Worm (Caenorhabditis elegans) whole organism, L4 larva: ENCODE data around the gene T03F7.6.

ENCODE experiments used
- F44E2.7 ChIP-seq: fragments of 200-800 bp; sonication (Bioruptor generic); IDR thresholded peaks from 2 replicates; pipeline ENCODE4 v2.1.2; 2022; ENCODE audit warnings: missing genetic modification characterization, missing compliant biosample characterization
- T20F7.1 ChIP-seq: fragments of 200-800 bp; sonication (Bioruptor generic); optimal IDR thresholded peaks from 2 replicates; lab custom pipeline; 2018; ENCODE audit warnings: mild to moderate bottlenecking, missing genetic modification characterization, missing compliant biosample characterization
- aha-1 ChIP-seq: fragments of 150-350 bp; peaks from one replicate; lab custom pipeline; 2014; ENCODE audit warnings: missing biosample characterization, missing genetic modification characterization
- ama-1 ChIP-seq: fragments of 150-350 bp; optimal IDR thresholded peaks from 2 replicates; lab custom pipeline; 2014; ENCODE audit warnings: inconsistent platforms, mixed read lengths
- arid-1 ChIP-seq: fragments of 200-800 bp; sonication (Bioruptor generic); conservative IDR thresholded peaks from 2 replicates; pipeline ENCODE4 v1.3.6; 2022; ENCODE audit warnings: missing genetic modification reagents, missing genetic modification characterization, missing compliant biosample characterization
- attf-4 ChIP-seq: sonication (generic microtip); optimal IDR thresholded peaks from 3 replicates; lab custom pipeline; 2017; ENCODE audit warnings: missing biosample characterization, missing genetic modification characterization
- ceh-28 ChIP-seq: fragments of 150-350 bp; optimal IDR thresholded peaks from 2 replicates; lab custom pipeline; 2014; ENCODE audit warnings: missing biosample characterization, missing genetic modification reagents, missing genetic modification characterization
- ceh-44 ChIP-seq: fragments of 200-800 bp; sonication (Bioruptor generic); IDR thresholded peaks from 2 replicates; pipeline ENCODE4 v1.3.6; 2022; ENCODE audit warnings: missing genetic modification reagents, missing genetic modification characterization, missing compliant biosample characterization
- ctbp-1 ChIP-seq: fragments of 200-800 bp; sonication (Bioruptor generic); IDR thresholded peaks from 2 replicates; pipeline ENCODE4 v1.3.6; 2022; ENCODE audit warnings: missing genetic modification reagents, missing genetic modification characterization, missing compliant biosample characterization
- daf-16 ChIP-seq, 3 experiments: sonication (generic microtip); optimal IDR thresholded peaks; 2 replicates each; lab custom pipeline; 2016 to 2017; ENCODE audit warnings: missing genetic modification characterization in 3 of 3, missing genetic modification reagents in 3 of 3, mild to moderate bottlenecking in 2 of 3, missing compliant biosample characterization in 2 of 3, missing biosample characterization in 1 of 3, moderate library complexity in 1 of 3
- dmd-6 ChIP-seq: fragments of 200-800 bp; sonication (Bioruptor generic); IDR thresholded peaks from 2 replicates; pipeline ENCODE4 v1.3.6; 2022; ENCODE audit warnings: missing genetic modification reagents, missing genetic modification characterization, missing compliant biosample characterization
- dmd-8 ChIP-seq: fragments of 200-800 bp; sonication (Bioruptor generic); IDR thresholded peaks from 2 replicates; pipeline ENCODE4 v1.3.6; 2022; ENCODE audit warnings: missing genetic modification characterization, missing compliant biosample characterization
- dpl-1 ChIP-seq: fragments of 150-350 bp; optimal IDR thresholded peaks from 2 replicates; lab custom pipeline; 2014; ENCODE audit warnings: missing biosample characterization, missing genetic modification reagents, missing genetic modification characterization
- duxl-1 ChIP-seq: sonication (generic microtip); optimal IDR thresholded peaks from 2 replicates; lab custom pipeline; 2016; ENCODE audit warnings: mild to moderate bottlenecking, missing genetic modification characterization, moderate library complexity, missing compliant biosample characterization; ENCODE audit not compliant: poor library complexity
- dve-1 ChIP-seq: sonication (generic microtip); optimal IDR thresholded peaks from 2 replicates; lab custom pipeline; 2017; ENCODE audit warnings: antibody characterized with exemption, mild to moderate bottlenecking, missing genetic modification characterization, missing compliant biosample characterization; ENCODE audit not compliant: insufficient read depth
- hlh-11 ChIP-seq: fragments of 200-800 bp; sonication (Bioruptor generic); optimal IDR thresholded peaks from 2 replicates; lab custom pipeline; 2018; ENCODE audit warnings: mild to moderate bottlenecking, missing genetic modification characterization, missing compliant biosample characterization
- lin-1 ChIP-seq: fragments of 200-800 bp; sonication (Bioruptor generic); IDR thresholded peaks from 2 replicates; pipeline ENCODE4 v1.3.6; 2022; ENCODE audit warnings: missing genetic modification reagents, missing genetic modification characterization, missing compliant biosample characterization
- lin-13 ChIP-seq: fragments of 150-350 bp; optimal IDR thresholded peaks from 2 replicates; lab custom pipeline; 2014; ENCODE audit warnings: missing biosample characterization, missing genetic modification reagents, missing genetic modification characterization
- lir-3 ChIP-seq: sonication (generic microtip); optimal IDR thresholded peaks from 2 replicates; lab custom pipeline; 2016; ENCODE audit warnings: mild to moderate bottlenecking, missing genetic modification characterization, missing compliant biosample characterization
- lsy-2 ChIP-seq, 2 experiments: fragments of 150-350 bp in 1 of 2; sonication (generic microtip) in 1 of 2; optimal IDR thresholded peaks; 2 replicates each; lab custom pipeline; 2014 to 2017; ENCODE audit warnings: missing biosample characterization in 2 of 2, missing genetic modification characterization in 2 of 2
- madf-9 ChIP-seq: fragments of 200-800 bp; sonication (Bioruptor generic); conservative IDR thresholded peaks from 2 replicates; pipeline ENCODE4 v1.3.6; 2022; ENCODE audit warnings: missing genetic modification reagents, missing genetic modification characterization, missing compliant biosample characterization
- mxl-2 ChIP-seq: fragments of 200-800 bp; sonication (Bioruptor generic); conservative IDR thresholded peaks from 2 replicates; pipeline ENCODE4 v1.3.6; 2022; ENCODE audit warnings: missing genetic modification reagents, missing genetic modification characterization, missing compliant biosample characterization
- mxl-3 ChIP-seq: fragments of 200-800 bp; sonication (Bioruptor generic); optimal IDR thresholded peaks from 2 replicates; lab custom pipeline; 2018; ENCODE audit warnings: mild to moderate bottlenecking, missing genetic modification characterization, missing compliant biosample characterization
- nhr-111 ChIP-seq: fragments of 200-800 bp; sonication (Bioruptor generic); optimal IDR thresholded peaks from 2 replicates; lab custom pipeline; 2018; ENCODE audit warnings: mild to moderate bottlenecking, missing genetic modification characterization, missing compliant biosample characterization
- nhr-25 ChIP-seq: sonication (generic microtip); optimal IDR thresholded peaks from 2 replicates; lab custom pipeline; 2017; ENCODE audit warnings: missing genetic modification characterization, mild to moderate bottlenecking, missing compliant biosample characterization, antibody characterized with exemption, moderate library complexity, borderline replicate concordance; ENCODE audit not compliant: insufficient read depth
- nhr-28 ChIP-seq: fragments of 150-350 bp; optimal IDR thresholded peaks from 2 replicates; lab custom pipeline; 2014; ENCODE audit warnings: missing biosample characterization, missing genetic modification characterization
- pha-4 ChIP-seq, 2 experiments: fragments of 150-350 bp in 1 of 2; fragments of 200-800 bp in 1 of 2; sonication (Bioruptor generic) in 1 of 2; IDR thresholded peaks in 1 of 2; optimal IDR thresholded peaks in 1 of 2; 2 replicates each; pipeline versions ENCODE4 v1.3.6 to Lab custom; 2014 to 2022; ENCODE audit warnings: missing genetic modification characterization in 2 of 2, missing genetic modification reagents in 2 of 2, missing biosample characterization in 1 of 2, missing compliant biosample characterization in 1 of 2
- set-16 ChIP-seq: fragments of 200-800 bp; sonication (Bioruptor generic); IDR thresholded peaks from 2 replicates; pipeline ENCODE4 v1.3.6; 2022; ENCODE audit warnings: missing genetic modification reagents, missing genetic modification characterization, missing compliant biosample characterization
- snpc-1.2 ChIP-seq: fragments of 200-800 bp; sonication (Bioruptor generic); IDR thresholded peaks from 2 replicates; pipeline ENCODE4 v1.3.6; 2022; ENCODE audit warnings: missing genetic modification reagents, missing genetic modification characterization, missing compliant biosample characterization
- spr-3 ChIP-seq: fragments of 200-800 bp; sonication (Bioruptor generic); optimal IDR thresholded peaks from 2 replicates; lab custom pipeline; 2018; ENCODE audit warnings: mild to moderate bottlenecking, missing genetic modification characterization, missing compliant biosample characterization
- tra-1 ChIP-seq: fragments of 200-800 bp; sonication (Bioruptor generic); IDR thresholded peaks from 2 replicates; pipeline ENCODE4 v1.3.6; 2022; ENCODE audit warnings: missing genetic modification reagents, missing genetic modification characterization, missing compliant biosample characterization
- unc-130 ChIP-seq: sonication (generic microtip); optimal IDR thresholded peaks from 2 replicates; lab custom pipeline; 2016; ENCODE audit warnings: missing genetic modification reagents, missing genetic modification characterization, missing compliant biosample characterization
- unc-39 ChIP-seq: sonication (generic microtip); optimal IDR thresholded peaks from 2 replicates; lab custom pipeline; 2017; ENCODE audit warnings: missing biosample characterization, missing genetic modification characterization
- unc-62 ChIP-seq, 3 experiments: fragments of 150-350 bp in 1 of 3; sonication (generic microtip); optimal IDR thresholded peaks in 2 of 3; peaks in 1 of 3; 1 replicate in 1 of 3; 2 replicates in 2 of 3; lab custom pipeline; 2014 to 2017; ENCODE audit warnings: missing biosample characterization in 3 of 3, missing genetic modification characterization in 3 of 3, missing genetic modification reagents in 3 of 3, missing genotype in 1 of 3
- zip-2 ChIP-seq: fragments of 150-350 bp; optimal IDR thresholded peaks from 2 replicates; lab custom pipeline; 2014; ENCODE audit warnings: missing biosample characterization, missing genetic modification characterization

Gene T03F7.6

ce11 chrV:11314025-11314880 is 19.8 kb downstream of the T03F7.6 start (continued):
- TF ChIP-seq mxl-2 (GFP tag; lab: Robert Waterston, UW) (peak; percentile 94), duxl-1 (peak; percentile 91), madf-9 (GFP tag; lab: Robert Waterston, UW) (peak; percentile 97), unc-39 (tag; lab: Kevin White, UChicago) (no peak), lin-1 (GFP tag; lab: Robert Waterston, UW) (peak; percentile 98), hlh-11 (tag; lab: Kevin White, UChicago) (peak; percentile 97), attf-4 (tag; lab: Kevin White, UChicago) (peak; percentile 77), tra-1 (peak; percentile 99), unc-62 (GFP tag; optimal IDR thresholded peaks at IDR 0.05 in 1 of 2; lab: Kevin White, UChicago) (peak in 1 of 2 experiments; percentile 84), unc-62 (tag; optimal IDR thresholded peaks at IDR 0.05; lab: Kevin White, UChicago) (peak; percentile 65), mxl-3 (GFP tag; lab: Kevin White, UChicago) (peak; percentile 95), zip-2 (tag; lab: Kevin White, UChicago) (no peak), lsy-2 (tag; optimal IDR thresholded peaks at IDR 0.05; lab: Kevin White, UChicago) (peak; percentile 39 to 78), set-16 (GFP tag; lab: Robert Waterston, UW) (no peak), nhr-111 (GFP tag; lab: Kevin White, UChicago) (peak; percentile 98), ceh-28 (no peak)

ce11 chrV:11316801-11317200 is 22.3 kb downstream of the T03F7.6 start, which contains the start of gene cutl-18:
TSS of gene cutl-18 (minus strand) at chrV:11316901.
- no peak for TF ChIP-seq lir-3 (tag; lab: Kevin White, UChicago)
- TF ChIP-seq aha-1 = peak; percentile 13

DNA sequence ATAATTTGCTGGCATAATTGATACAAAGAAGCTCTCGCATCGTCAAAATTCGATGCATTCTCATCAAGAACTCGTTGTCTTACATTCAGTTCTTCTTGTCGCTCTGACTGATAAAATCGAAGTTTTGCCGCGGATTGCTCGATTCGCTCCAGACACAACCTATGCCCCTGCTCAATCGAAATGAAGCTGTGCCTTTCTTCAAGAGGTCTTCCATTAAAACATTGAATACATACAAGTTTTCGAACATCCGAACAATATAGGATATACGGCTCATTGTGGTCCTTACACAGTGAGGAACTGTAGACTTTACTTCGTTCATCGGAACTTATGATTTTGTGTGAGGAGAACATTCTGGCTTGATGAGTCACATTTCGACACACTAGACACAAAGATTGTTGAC is 26.4 kb downstream of the T03F7.6 start:
- TF ChIP-seq duxl-1 (no peak), unc-62 (GFP tag; optimal IDR thresholded peaks at IDR 0.05 in 1 of 2; lab: Kevin White, UChicago) (peak in 1 of 2 experiments; percentile 8), unc-62 (tag; optimal IDR thresholded peaks at IDR 0.05; lab: Kevin White, UChicago) (no peak), aha-1 (peak; percentile 72)

ce11 chrV:11321719-11322118 is 27.2 kb downstream of the T03F7.6 start, which contains the start of gene F47G9.4:
TSS of gene F47G9.4 (minus strand) at chrV:11321816.
- TF ChIP-seq pha-4 (GFP tag; IDR thresholded peaks at IDR 0.05; lab: Robert Waterston, UW) = no peak
- TF ChIP-seq pha-4 (tag; optimal IDR thresholded peaks at IDR 0.05; lab: Kevin White, UChicago) = peak; percentile 74
- peak; percentile 48 for TF ChIP-seq nhr-28 (tag; lab: Kevin White, UChicago)
- TF ChIP-seq ama-1 (lab: Kevin White, UChicago) = no peak
- TF ChIP-seq daf-16 (GFP tag; optimal IDR thresholded peaks at IDR 0.05; lab: Kevin White, UChicago) = no peak
- TF ChIP-seq daf-16 (tag; optimal IDR thresholded peaks at IDR 0.05; lab: Kevin White, UChicago) = peak; percentile 18
- TF ChIP-seq hlh-11 (tag; lab: Kevin White, UChicago) = peak; percentile 25
- TF ChIP-seq, all 104 proteins: peak for 4

ce11 chrV:11323720-11324119 is 29.2 kb downstream of the T03F7.6 start, which contains the start of gene str-141:
TSS of gene str-141 (minus strand) at chrV:11323820.
- TF ChIP-seq duxl-1 (peak; percentile 4), ama-1 (lab: Kevin White, UChicago) (peak; percentile 12), unc-62 (GFP tag; optimal IDR thresholded peaks at IDR 0.05 in 1 of 2; lab: Kevin White, UChicago) (peak in 1 of 2 experiments; percentile 3), unc-62 (tag; optimal IDR thresholded peaks at IDR 0.05; lab: Kevin White, UChicago) (no peak), mxl-3 (GFP tag; lab: Kevin White, UChicago) (no peak)

DNA sequence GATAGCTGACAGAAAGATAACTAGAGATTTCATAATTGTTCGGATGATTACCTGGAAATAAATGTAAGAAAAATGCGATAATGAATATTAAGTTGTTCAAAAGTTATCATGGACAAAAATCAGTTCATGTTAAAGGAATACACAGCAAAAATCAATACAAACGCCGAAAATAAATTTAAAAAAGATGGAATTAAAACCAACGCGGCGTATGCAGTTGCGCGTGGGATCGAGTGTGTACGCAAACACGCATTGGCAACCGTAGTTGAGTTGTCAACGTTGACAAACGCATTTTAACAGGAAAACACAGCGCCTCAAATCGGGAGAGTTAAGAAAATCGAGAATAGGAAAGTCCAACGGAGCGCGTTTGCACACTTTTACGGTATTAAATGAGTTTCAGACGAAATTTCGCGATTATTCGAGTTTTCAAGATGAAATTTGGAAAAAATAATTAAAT is 32.4 kb downstream of the T03F7.6 start, which contains the start of gene tmed-10:
tmed-10 (minus strand) TSS at position 51 of the 454 bp plus-strand sequence.
- TF ChIP-seq ctbp-1 (0 out of 2 replicates have a peak, but pooled peaks have one; percentile 24), nhr-28 (tag; lab: Kevin White, UChicago) (peak; percentile 43), dpl-1 (peak; percentile 54), ceh-44 (GFP tag; lab: Robert Waterston, UW) (peak; percentile 53; the same call in 1 of the 2 replicates), nhr-25 (no peak), lin-13 (GFP tag; lab: Kevin White, UChicago) (peak; percentile 10), dmd-8 (GFP tag; lab: Robert Waterston, UW) (no peak), dmd-6 (GFP tag; lab: Robert Waterston, UW) (peak; percentile 72), dve-1 (peak; percentile 56), F44E2.7 (GFP tag; lab: Robert Waterston, UW) (no peak), arid-1 (GFP tag; lab: Robert Waterston, UW) (no peak), snpc-1.2 (GFP tag; lab: Robert Waterston, UW) (peak; percentile 62), unc-130 (peak; percentile 43), T20F7.1 (GFP tag; lab: Kevin White, UChicago) (peak; percentile 50), spr-3 (no peak)
